Worm (Caenorhabditis elegans) whole organism, L4/young adult: Measurements from ENCODE around the gene F54B11.10.

ENCODE experiments used
- W03F9.2 ChIP-seq: fragments of 150-350 bp; optimal IDR thresholded peaks from 2 replicates; lab custom pipeline; 2014; ENCODE audit warnings: missing biosample characterization, missing genetic modification characterization
- dao-5 ChIP-seq: sonication (generic microtip); optimal IDR thresholded peaks from 2 replicates; lab custom pipeline; 2016; ENCODE audit warnings: missing genotype, missing genetic modification characterization, moderate library complexity, missing compliant biosample characterization
- him-1 ChIP-seq: sonication (generic microtip); optimal IDR thresholded peaks from 2 replicates; lab custom pipeline; 2016; ENCODE audit warnings: missing genotype, missing genetic modification reagents, missing genetic modification characterization, missing compliant biosample characterization

The F54B11.10 gene

ce11 chrX:13561954-13562353, 20.0 kb upstream of the F54B11.10 start:
- TF ChIP-seq W03F9.2 (tag; lab: Kevin White, UChicago), result no peak
- no peak for TF ChIP-seq dao-5 (tag; lab: Kevin White, UChicago)
- TF ChIP-seq him-1 (tag; lab: Kevin White, UChicago), result no peak

- no peak for TF ChIP-seq W03F9.2 (tag; lab: Kevin White, UChicago)
- no peak for TF ChIP-seq him-1 (tag; lab: Kevin White, UChicago)
- no peak for TF ChIP-seq dao-5 (tag; lab: Kevin White, UChicago)
These were observed 15.5 kb upstream of the F54B11.10 start, which contains the start of gene R01E6.2 for ce11 chrX:13566436-13566835. Gene R01E6.2, minus strand, starts transcription at chrX:13566536.

ce11 chrX:13569854-13570253, 12.1 kb upstream of the F54B11.10 start, which contains the start of gene R01E6.7:
Gene R01E6.7, minus strand, starts transcription at chrX:13569954.
- TF ChIP-seq W03F9.2 (tag; lab: Kevin White, UChicago), result no peak
- no peak for TF ChIP-seq dao-5 (tag; lab: Kevin White, UChicago)
- TF ChIP-seq him-1 (tag; lab: Kevin White, UChicago), result no peak

ce11 chrX:13574029-13574428, 7.9 kb upstream of the F54B11.10 start:
- TF ChIP-seq dao-5 (tag; lab: Kevin White, UChicago) (no peak), him-1 (tag; lab: Kevin White, UChicago) (no peak), W03F9.2 (tag; lab: Kevin White, UChicago) (no peak)

ce11 chrX:13578483-13578882, 3.4 kb upstream of the F54B11.10 start, which contains the start of gene F54B11.11:
Gene F54B11.11, plus strand, starts transcription at chrX:13578783.
- no peak for TF ChIP-seq him-1 (tag; lab: Kevin White, UChicago)
- no peak for TF ChIP-seq dao-5 (tag; lab: Kevin White, UChicago)
- TF ChIP-seq W03F9.2 (tag; lab: Kevin White, UChicago), result no peak

- no peak for TF ChIP-seq W03F9.2 (tag; lab: Kevin White, UChicago)
- no peak for TF ChIP-seq dao-5 (tag; lab: Kevin White, UChicago)
- no peak for TF ChIP-seq him-1 (tag; lab: Kevin White, UChicago)
These were observed 2.0 kb downstream of the F54B11.10 start for ce11 chrX:13583895-13584344.

- no peak for TF ChIP-seq dao-5 (tag; lab: Kevin White, UChicago)
- no peak for TF ChIP-seq him-1 (tag; lab: Kevin White, UChicago)
- no peak for TF ChIP-seq W03F9.2 (tag; lab: Kevin White, UChicago)
These were observed 2.9 kb downstream of the F54B11.10 start, which contains the start of gene unc-84 for ce11 chrX:13584725-13585371. Gene unc-84, plus strand, starts transcription at chrX:13584775.

- no peak for TF ChIP-seq him-1 (tag; lab: Kevin White, UChicago)
- TF ChIP-seq dao-5 (tag; lab: Kevin White, UChicago), result no peak
- no peak for TF ChIP-seq W03F9.2 (tag; lab: Kevin White, UChicago)
These were observed 7.8 kb downstream of the F54B11.10 start, which contains the start of gene col-9 for ce11 chrX:13589735-13590134. Gene col-9, plus strand, starts transcription at chrX:13590035.

ce11 chrX:13590688-13591087, 8.8 kb downstream of the F54B11.10 start:
- TF ChIP-seq dao-5 (tag; lab: Kevin White, UChicago) (no peak), W03F9.2 (tag; lab: Kevin White, UChicago) (no peak), him-1 (tag; lab: Kevin White, UChicago) (no peak)

- no peak for TF ChIP-seq W03F9.2 (tag; lab: Kevin White, UChicago)
- TF ChIP-seq dao-5 (tag; lab: Kevin White, UChicago), result no peak
- TF ChIP-seq him-1 (tag; lab: Kevin White, UChicago), result no peak
These were observed 9.3 kb downstream of the F54B11.10 start, which contains the start of gene col-44 for ce11 chrX:13591175-13591574. Gene col-44, plus strand, starts transcription at chrX:13591475.

ce11 chrX:13591953-13592352, 10.0 kb downstream of the F54B11.10 start:
- TF ChIP-seq him-1 (tag; lab: Kevin White, UChicago) (no peak), W03F9.2 (tag; lab: Kevin White, UChicago) (no peak), dao-5 (tag; lab: Kevin White, UChicago) (no peak)

ce11 chrX:13592367-13592766, 10.4 kb downstream of the F54B11.10 start, which contains the start of gene F54B11.4:
Gene F54B11.4, plus strand, starts transcription at chrX:13592667.
- TF ChIP-seq W03F9.2 (tag; lab: Kevin White, UChicago) (no peak), dao-5 (tag; lab: Kevin White, UChicago) (no peak), him-1 (tag; lab: Kevin White, UChicago) (no peak)

ce11 chrX:13596003-13596767, 14.3 kb downstream of the F54B11.10 start, which contains the start of gene F54B11.5:
Gene F54B11.5, minus strand, starts transcription at chrX:13596068.
- no peak for TF ChIP-seq him-1 (tag; lab: Kevin White, UChicago)
